Worm (Caenorhabditis elegans) whole organism, L1 larva: Measurements from ENCODE around the gene crn-3.

ENCODE experiments used
- C16A3.4 ChIP-seq: fragments of 150-350 bp; optimal IDR thresholded peaks from 2 replicates; lab custom pipeline; 2014; ENCODE audit warnings: missing biosample characterization, missing genetic modification characterization
- Y116A8C.19 ChIP-seq: sonication (generic microtip); optimal IDR thresholded peaks from 2 replicates; lab custom pipeline; 2016; ENCODE audit warnings: missing compliant biosample characterization, missing genetic modification characterization, borderline replicate concordance
- alr-1 ChIP-seq: fragments of 200-800 bp; sonication (Bioruptor generic); optimal IDR thresholded peaks from 2 replicates; lab custom pipeline; 2018; ENCODE audit warnings: borderline replicate concordance, mild to moderate bottlenecking, missing genetic modification characterization, missing compliant biosample characterization
- aly-2 ChIP-seq: fragments of 150-350 bp; optimal IDR thresholded peaks from 2 replicates; lab custom pipeline; 2014; ENCODE audit warnings: missing biosample characterization, missing genetic modification characterization
- blmp-1 ChIP-seq: fragments of 150-350 bp; optimal IDR thresholded peaks from 2 replicates; lab custom pipeline; 2014; ENCODE audit warnings: missing biosample characterization, missing genetic modification characterization
- ceh-63 ChIP-seq: fragments of 200-800 bp; sonication (Bioruptor generic); optimal IDR thresholded peaks from 2 replicates; lab custom pipeline; 2018; ENCODE audit warnings: mild to moderate bottlenecking, missing genetic modification characterization, missing compliant biosample characterization
- ceh-8 ChIP-seq: fragments of 200-800 bp; sonication (Bioruptor generic); optimal IDR thresholded peaks from 2 replicates; lab custom pipeline; 2018; ENCODE audit warnings: mild to moderate bottlenecking, missing genetic modification characterization, moderate library complexity, missing compliant biosample characterization
- ceh-82 ChIP-seq, 3 experiments: fragments of 150-350 bp in 1 of 3; sonication (generic microtip) in 2 of 3; optimal IDR thresholded peaks; 2 replicates each; lab custom pipeline; 2014 to 2017; ENCODE audit warnings: missing biosample characterization in 3 of 3, missing genetic modification characterization in 3 of 3
- ceh-88 ChIP-seq: fragments of 200-800 bp; sonication (Bioruptor generic); IDR thresholded peaks from 2 replicates; pipeline ENCODE4 v1.3.6; 2022; ENCODE audit warnings: missing genetic modification characterization, missing compliant biosample characterization
- ceh-90 ChIP-seq: sonication (generic microtip); optimal IDR thresholded peaks from 2 replicates; lab custom pipeline; 2016; ENCODE audit warnings: missing genetic modification characterization, missing compliant biosample characterization
- efl-1 ChIP-seq, 4 experiments: fragments of 150-350 bp; optimal IDR thresholded peaks in 3 of 4; peaks in 1 of 4; 1 replicate in 1 of 4; 2 replicates in 3 of 4; lab custom pipeline; 2014; ENCODE audit warnings: missing biosample characterization in 2 of 4, missing genetic modification characterization in 2 of 4, missing genetic modification reagents in 2 of 4
- efl-3 ChIP-seq: fragments of 200-800 bp; sonication (Bioruptor generic); optimal IDR thresholded peaks from 2 replicates; lab custom pipeline; 2018; ENCODE audit warnings: mild to moderate bottlenecking, missing genetic modification characterization, missing compliant biosample characterization
- egl-13 ChIP-seq: sonication (generic microtip); optimal IDR thresholded peaks from 2 replicates; lab custom pipeline; 2016; ENCODE audit warnings: missing genotype, missing genetic modification reagents, missing genetic modification characterization, missing compliant biosample characterization
- egl-27 ChIP-seq, 2 experiments: fragments of 150-350 bp in 1 of 2; sonication (generic microtip); optimal IDR thresholded peaks; 3 replicates each; lab custom pipeline; 2017 to 2018; ENCODE audit warnings: missing biosample characterization in 2 of 2, missing genetic modification characterization in 2 of 2, missing genetic modification reagents in 2 of 2
- elt-2 ChIP-seq: sonication (generic microtip); optimal IDR thresholded peaks from 2 replicates; lab custom pipeline; 2016; ENCODE audit warnings: missing genetic modification characterization, mild to moderate bottlenecking, inconsistent platforms, missing compliant biosample characterization, missing genetic modification reagents
- elt-3 ChIP-seq, 6 experiments: fragments of 150-350 bp in 1 of 6; sonication (generic microtip); optimal IDR thresholded peaks; 2 replicates each; lab custom pipeline; 2017 to 2018; ENCODE audit warnings: missing biosample characterization in 6 of 6, missing genetic modification characterization in 6 of 6, inconsistent platforms in 1 of 6
- ets-5 ChIP-seq: fragments of 200-800 bp; sonication (Bioruptor generic); IDR thresholded peaks from 2 replicates; pipeline ENCODE4 v1.3.6; 2022; ENCODE audit warnings: missing genetic modification characterization, missing compliant biosample characterization
- fkh-4 ChIP-seq: sonication (generic microtip); optimal IDR thresholded peaks from 2 replicates; lab custom pipeline; 2016; ENCODE audit warnings: missing compliant biosample characterization, missing genetic modification characterization, borderline replicate concordance
- fkh-8 ChIP-seq: sonication (generic microtip); optimal IDR thresholded peaks from 2 replicates; lab custom pipeline; 2016; ENCODE audit warnings: mild to moderate bottlenecking, missing genetic modification characterization, missing compliant biosample characterization
- fos-1 ChIP-seq: fragments of 150-350 bp; optimal IDR thresholded peaks from 2 replicates; lab custom pipeline; 2014; ENCODE audit warnings: missing biosample characterization, missing genetic modification characterization
- grh-1 ChIP-seq: fragments of 200-800 bp; sonication (Bioruptor generic); IDR thresholded peaks from 2 replicates; pipeline ENCODE4 v1.3.6; 2022; ENCODE audit warnings: missing genetic modification reagents, missing genetic modification characterization, missing compliant biosample characterization
- hlh-17 ChIP-seq: fragments of 200-800 bp; sonication (Bioruptor generic); optimal IDR thresholded peaks from 2 replicates; lab custom pipeline; 2018; ENCODE audit warnings: missing genetic modification characterization, mild to moderate bottlenecking, missing compliant biosample characterization, moderate library complexity, borderline replicate concordance
- hlh-4 ChIP-seq: sonication (generic microtip); optimal IDR thresholded peaks from 2 replicates; lab custom pipeline; 2016; ENCODE audit warnings: mild to moderate bottlenecking, missing genetic modification characterization, missing compliant biosample characterization
- hpl-2 ChIP-seq: fragments of 150-350 bp; optimal IDR thresholded peaks from 2 replicates; lab custom pipeline; 2014; ENCODE audit warnings: missing biosample characterization, missing genetic modification reagents, missing genetic modification characterization
- isw-1 ChIP-seq: fragments of 200-800 bp; sonication (Bioruptor generic); IDR thresholded peaks from 2 replicates; pipeline ENCODE4 v1.3.6; 2022; ENCODE audit warnings: missing genetic modification characterization, missing compliant biosample characterization
- lin-13 ChIP-seq: fragments of 150-350 bp; optimal IDR thresholded peaks from 2 replicates; lab custom pipeline; 2014; ENCODE audit warnings: missing biosample characterization, missing genetic modification reagents, missing genetic modification characterization
- lin-39 ChIP-seq: fragments of 150-350 bp; optimal IDR thresholded peaks from 2 replicates; lab custom pipeline; 2014; ENCODE audit warnings: missing biosample characterization, missing genetic modification reagents, missing genetic modification characterization
- lir-3 ChIP-seq: sonication (generic microtip); optimal IDR thresholded peaks from 2 replicates; lab custom pipeline; 2016; ENCODE audit warnings: mild to moderate bottlenecking, missing genetic modification characterization, moderate library complexity, missing compliant biosample characterization; ENCODE audit not compliant: poor library complexity
- lsy-2 ChIP-seq, 2 experiments: fragments of 150-350 bp; optimal IDR thresholded peaks; 2 replicates each; lab custom pipeline; 2014; ENCODE audit warnings: missing biosample characterization in 2 of 2, missing genetic modification characterization in 2 of 2
- mab-9 ChIP-seq: fragments of 200-800 bp; sonication (Bioruptor generic); IDR thresholded peaks from 2 replicates; pipeline ENCODE4 v1.3.6; 2022; ENCODE audit warnings: missing genetic modification reagents, missing genetic modification characterization, missing compliant biosample characterization
- mep-1 ChIP-seq: fragments of 150-350 bp; optimal IDR thresholded peaks from 2 replicates; lab custom pipeline; 2014; ENCODE audit warnings: missing biosample characterization, missing genetic modification characterization
- nhr-11 ChIP-seq: fragments of 150-350 bp; optimal IDR thresholded peaks from 2 replicates; lab custom pipeline; 2014; ENCODE audit warnings: missing biosample characterization, missing genetic modification characterization
- nhr-19 ChIP-seq: fragments of 200-800 bp; sonication (Bioruptor generic); conservative IDR thresholded peaks from 2 replicates; pipeline ENCODE4 v1.3.6; 2022; ENCODE audit warnings: missing genetic modification characterization, missing compliant biosample characterization
- nhr-20 ChIP-seq: sonication (generic microtip); optimal IDR thresholded peaks from 2 replicates; lab custom pipeline; 2016; ENCODE audit warnings: mild to moderate bottlenecking, missing genetic modification characterization, missing compliant biosample characterization
- nhr-28 ChIP-seq: fragments of 150-350 bp; optimal IDR thresholded peaks from 2 replicates; lab custom pipeline; 2014; ENCODE audit warnings: missing biosample characterization, missing genetic modification characterization
- nhr-76 ChIP-seq: sonication (generic microtip); optimal IDR thresholded peaks from 2 replicates; lab custom pipeline; 2017; ENCODE audit warnings: missing biosample characterization, missing genetic modification characterization
- nhr-77 ChIP-seq: fragments of 150-350 bp; optimal IDR thresholded peaks from 2 replicates; lab custom pipeline; 2014; ENCODE audit warnings: missing biosample characterization, missing genetic modification characterization
- nhr-84 ChIP-seq: sonication (generic microtip); optimal IDR thresholded peaks from 2 replicates; lab custom pipeline; 2017; ENCODE audit warnings: missing biosample characterization, missing genetic modification characterization
- pag-3 ChIP-seq: sonication (generic microtip); optimal IDR thresholded peaks from 2 replicates; lab custom pipeline; 2017; ENCODE audit warnings: missing genetic modification characterization, mild to moderate bottlenecking, missing compliant biosample characterization, antibody characterized with exemption, borderline replicate concordance; ENCODE audit not compliant: insufficient read depth
- pax-3 ChIP-seq: fragments of 200-800 bp; sonication (Bioruptor generic); optimal IDR thresholded peaks from 2 replicates; lab custom pipeline; 2018; ENCODE audit warnings: mild to moderate bottlenecking, missing genetic modification characterization, moderate library complexity, missing compliant biosample characterization
- rnt-1 ChIP-seq: sonication (generic microtip); optimal IDR thresholded peaks from 2 replicates; lab custom pipeline; 2016; ENCODE audit warnings: mild to moderate bottlenecking, missing genetic modification characterization, moderate library complexity, missing compliant biosample characterization
- snpc-4 ChIP-seq: fragments of 150-350 bp; optimal IDR thresholded peaks from 2 replicates; lab custom pipeline; 2014; ENCODE audit warnings: missing biosample characterization, missing genetic modification characterization
- unc-62 ChIP-seq: fragments of 150-350 bp; optimal IDR thresholded peaks from 2 replicates; lab custom pipeline; 2014; ENCODE audit warnings: missing biosample characterization, missing genetic modification reagents, missing genetic modification characterization
- unc-86 ChIP-seq: sonication (generic microtip); optimal IDR thresholded peaks from 2 replicates; lab custom pipeline; 2016; ENCODE audit warnings: missing genetic modification characterization, missing compliant biosample characterization
- unc-98 ChIP-seq: fragments of 200-800 bp; sonication (Bioruptor generic); IDR thresholded peaks from 2 replicates; pipeline ENCODE4 v1.3.6; 2022; ENCODE audit warnings: missing genetic modification characterization, missing compliant biosample characterization
- xbp-1 ChIP-seq: sonication (generic microtip); optimal IDR thresholded peaks from 2 replicates; lab custom pipeline; 2016; ENCODE audit warnings: missing genetic modification characterization, missing compliant biosample characterization
- zag-1 ChIP-seq: fragments of 150-350 bp; optimal IDR thresholded peaks from 2 replicates; lab custom pipeline; 2014; ENCODE audit warnings: missing biosample characterization, missing genetic modification characterization

crn-3 gene

DNA sequence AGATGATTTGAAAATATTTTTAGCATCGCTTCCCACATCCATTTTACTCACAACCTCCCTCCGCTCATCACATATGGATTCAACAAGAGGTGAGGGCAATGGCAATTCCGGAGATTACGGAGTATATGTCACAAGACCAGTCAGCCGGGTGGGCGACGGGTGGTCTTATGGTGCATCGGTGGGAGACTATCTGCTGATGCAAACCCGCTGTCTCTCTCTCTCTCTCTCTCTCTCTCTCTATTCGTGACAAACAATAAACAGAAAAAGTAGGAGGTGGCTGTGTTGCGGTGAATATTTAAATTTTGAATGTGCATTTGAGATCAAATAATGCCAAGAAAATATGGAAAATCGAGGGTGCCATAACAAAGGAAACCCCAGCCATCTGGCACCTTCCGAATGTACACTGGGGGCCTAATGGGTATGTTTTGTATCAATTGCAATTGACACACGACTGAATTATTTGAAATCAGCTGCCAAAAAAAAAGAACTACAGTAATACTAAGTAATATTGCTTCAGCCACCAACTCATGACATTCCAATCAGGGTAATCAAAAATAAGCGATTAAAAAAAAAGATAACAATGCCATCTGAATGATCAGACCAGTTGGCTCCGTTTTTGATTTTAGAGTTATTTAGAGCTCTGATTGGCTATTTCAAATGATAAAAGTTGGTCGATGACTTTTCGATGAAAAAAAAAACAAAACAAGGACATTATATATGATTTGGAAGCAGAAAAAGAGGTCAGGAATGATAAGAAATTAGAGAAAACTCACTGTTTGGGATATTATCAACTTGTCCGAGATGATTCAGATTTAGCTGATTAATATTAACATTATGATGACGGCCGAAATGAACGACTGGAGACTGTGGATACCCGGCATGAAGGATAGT, 39.8 kb upstream of the crn-3 start (continued):
- no peak for TF ChIP-seq egl-27 (tag; optimal IDR thresholded peaks at IDR 0.05; lab: Kevin White, UChicago)
- no peak for TF ChIP-seq unc-62 (GFP tag; lab: Kevin White, UChicago)
- peak; percentile 51 for TF ChIP-seq fkh-8
- TF ChIP-seq hpl-2: no peak
- no peak for TF ChIP-seq pag-3 (tag; lab: Kevin White, UChicago)
- peak; percentile 82 for TF ChIP-seq mep-1 (tag; lab: Kevin White, UChicago)
- no peak for TF ChIP-seq fos-1 (tag; lab: Kevin White, UChicago)
- TF ChIP-seq fkh-4 (tag; lab: Kevin White, UChicago): no peak
- peak; percentile 67; the same call in 1 of the 2 replicates for TF ChIP-seq mab-9 (GFP tag; lab: Robert Waterston, UW)
- peak; percentile 30 for TF ChIP-seq nhr-20
- TF ChIP-seq egl-13 (tag; lab: Kevin White, UChicago): no peak
- no peak for TF ChIP-seq alr-1 (tag; lab: Kevin White, UChicago)
- TF ChIP-seq lin-39 (tag; lab: Kevin White, UChicago): no peak
- TF ChIP-seq efl-3 (GFP tag; lab: Kevin White, UChicago): no peak
- no peak for TF ChIP-seq nhr-84
- no peak for TF ChIP-seq ceh-63
- TF ChIP-seq zag-1: no peak
- TF ChIP-seq ceh-88: peak; percentile 62; the same call in 1 of the 2 replicates
- TF ChIP-seq nhr-28 (tag; lab: Kevin White, UChicago): no peak
- TF ChIP-seq lir-3 (tag; lab: Kevin White, UChicago): no peak
- TF ChIP-seq ceh-82 (tag; optimal IDR thresholded peaks at IDR 0.05; lab: Kevin White, UChicago): no peak
- no peak for TF ChIP-seq hlh-4
- peak; percentile 22 for TF ChIP-seq pax-3 (tag; lab: Kevin White, UChicago)
- no peak for TF ChIP-seq hlh-17 (GFP tag; lab: Kevin White, UChicago)
- no peak for TF ChIP-seq snpc-4 (tag; lab: Kevin White, UChicago)
- TF ChIP-seq isw-1 (GFP tag; lab: Robert Waterston, UW): no peak
- TF ChIP-seq elt-2 (tag; lab: Kevin White, UChicago): no peak
- TF ChIP-seq unc-86 (tag; lab: Kevin White, UChicago): peak; percentile 60
- TF ChIP-seq C16A3.4 (tag; lab: Kevin White, UChicago): no peak
- TF ChIP-seq nhr-77 (tag; lab: Kevin White, UChicago): no peak
- no peak for TF ChIP-seq efl-1 (optimal IDR thresholded peaks at IDR 0.05; lab: Kevin White, UChicago)
- peak in 1 of 2 experiments; percentile 94 for TF ChIP-seq efl-1 (GFP tag; optimal IDR thresholded peaks at IDR 0.05 in 1 of 2; lab: Kevin White, UChicago)
- 0 out of 2 replicates have a peak, but pooled peaks have one; percentile 1 for TF ChIP-seq nhr-19 (GFP tag; lab: Robert Waterston, UW)
- no peak; the same call in 1 of the 2 replicates for TF ChIP-seq grh-1 (GFP tag; lab: Robert Waterston, UW)
- peak; percentile 2 to 17 for TF ChIP-seq lsy-2 (tag; optimal IDR thresholded peaks at IDR 0.05; lab: Kevin White, UChicago)
- no peak for TF ChIP-seq nhr-11 (tag; lab: Kevin White, UChicago)
- TF ChIP-seq elt-3 (tag; optimal IDR thresholded peaks at IDR 0.05; lab: Kevin White, UChicago): peak in 1 of 6 experiments; percentile 18
- no peak for TF ChIP-seq unc-98 (GFP tag; lab: Robert Waterston, UW)
- TF ChIP-seq ets-5 (GFP tag; lab: Robert Waterston, UW): no peak
- TF ChIP-seq xbp-1: no peak
- peak; percentile 35 for TF ChIP-seq lin-13 (GFP tag; lab: Kevin White, UChicago)
- no peak for TF ChIP-seq Y116A8C.19
- TF ChIP-seq rnt-1 (tag; lab: Kevin White, UChicago): peak; percentile 33
- TF ChIP-seq blmp-1 (tag; lab: Kevin White, UChicago): peak; percentile 26
- no peak for TF ChIP-seq ceh-90
- no peak for TF ChIP-seq nhr-76 (tag; lab: Kevin White, UChicago)
- TF ChIP-seq aly-2 (tag; lab: Kevin White, UChicago): peak; percentile 28
- no peak for TF ChIP-seq ceh-8 (GFP tag; lab: Kevin White, UChicago)
- TF ChIP-seq, all 84 proteins: peak for 28
